Fruit fly (Drosophila melanogaster) whole organism, pupa: Measurements from ENCODE around the gene Ost48.

Source experiments
- CG14655 ChIP-seq: fragments of 200-800 bp; sonication (Bioruptor generic); optimal IDR thresholded peaks from 3 replicates; lab custom pipeline; 2017; ENCODE audit warnings: mild to moderate bottlenecking, missing biosample characterization, missing genetic modification reagents, missing genetic modification characterization
- CG15710 ChIP-seq: fragments of 200-800 bp; sonication (Bioruptor generic); optimal IDR thresholded peaks from 2 replicates; lab custom pipeline; 2018; ENCODE audit warnings: missing biosample characterization, mild to moderate bottlenecking, missing genetic modification characterization, moderate library complexity
- EcR ChIP-seq: fragments of 200-800 bp; sonication (Bioruptor generic); optimal IDR thresholded peaks from 3 replicates; lab custom pipeline; 2019; ENCODE audit warnings: missing biosample characterization, missing genetic modification characterization, mild to moderate bottlenecking, moderate library complexity, missing genetic modification reagents
- Pif1A ChIP-seq: fragments of 200-800 bp; sonication (Bioruptor generic); optimal IDR thresholded peaks from 3 replicates; lab custom pipeline; 2016; ENCODE audit warnings: missing biosample characterization, missing genetic modification characterization
- rn ChIP-seq: fragments of 200-800 bp; sonication (Bioruptor generic); IDR thresholded peaks from 2 replicates; pipeline ENCODE4 v1.3.6; 2022; ENCODE audit warnings: missing biosample characterization, missing genetic modification characterization

DNA sequence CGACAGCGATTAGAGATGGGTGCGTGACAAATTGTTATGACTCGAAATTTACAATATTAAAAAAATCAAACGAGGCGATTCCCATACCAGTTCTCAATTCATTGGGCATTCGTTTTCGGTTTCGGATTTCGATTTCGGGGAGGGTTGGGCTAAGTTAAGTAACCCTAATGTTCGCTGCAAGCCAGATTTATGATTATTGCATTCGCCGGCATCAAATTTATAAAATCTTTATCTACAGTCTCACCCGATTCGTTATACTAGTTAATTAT lies 30.4 kb downstream of the Ost48 start:
- no peak for TF ChIP-seq EcR (GFP tag; lab: Kevin White, UChicago)
- no peak for TF ChIP-seq CG14655
- no peak for TF ChIP-seq CG15710 (tag; lab: Kevin White, UChicago)
- no peak for TF ChIP-seq rn (GFP tag; lab: Robert Waterston, UW)
- no peak for TF ChIP-seq Pif1A (GFP tag; lab: Kevin White, UChicago)
